Worm (Caenorhabditis elegans) whole organism, L2 larva: ENCODE results near the gene daf-10.
A peak's percentile ranks its signal among the peaks of the same experiment; 100 is the strongest.
"Not testable (repeated sequence)": the region's sequence is repeated elsewhere in the genome, so short reads cannot be mapped to it uniquely, and the experiment has no call there.

Experiments used
- C34F6.9 ChIP-seq: fragments of 150-350 bp; optimal IDR thresholded peaks from 2 replicates; lab custom pipeline; 2014; ENCODE audit warnings: missing biosample characterization, missing genetic modification characterization
- F13H6.1 ChIP-seq: sonication (generic microtip); optimal IDR thresholded peaks from 2 replicates; lab custom pipeline; 2016; ENCODE audit warnings: missing genetic modification characterization, missing compliant biosample characterization
- R02D3.7 ChIP-seq: fragments of 150-350 bp; optimal IDR thresholded peaks from 2 replicates; lab custom pipeline; 2014; ENCODE audit warnings: missing biosample characterization, missing genetic modification characterization
- Y55F3AM.14 ChIP-seq: fragments of 200-800 bp; sonication (Bioruptor generic); optimal IDR thresholded peaks from 2 replicates; lab custom pipeline; 2018; ENCODE audit warnings: mild to moderate bottlenecking, missing genetic modification characterization, missing compliant biosample characterization
- ZK546.5 ChIP-seq: sonication (generic microtip); optimal IDR thresholded peaks from 2 replicates; lab custom pipeline; 2017; ENCODE audit warnings: missing biosample characterization, missing genetic modification characterization
- alr-1 ChIP-seq: fragments of 150-350 bp; optimal IDR thresholded peaks from 2 replicates; lab custom pipeline; 2014; ENCODE audit warnings: missing biosample characterization, missing genetic modification characterization
- aly-2 ChIP-seq: fragments of 150-350 bp; optimal IDR thresholded peaks from 2 replicates; lab custom pipeline; 2014; ENCODE audit warnings: missing biosample characterization, missing genetic modification characterization
- ama-1 ChIP-seq: fragments of 150-350 bp; optimal IDR thresholded peaks from 2 replicates; lab custom pipeline; 2018; ENCODE audit warnings: inconsistent platforms
- blmp-1 ChIP-seq: sonication (generic microtip); optimal IDR thresholded peaks from 2 replicates; lab custom pipeline; 2017; ENCODE audit warnings: missing genetic modification characterization, mild to moderate bottlenecking, missing compliant biosample characterization, antibody characterized with exemption, moderate library complexity; ENCODE audit not compliant: insufficient read depth
- ceh-16 ChIP-seq: fragments of 150-350 bp; optimal IDR thresholded peaks from 2 replicates; lab custom pipeline; 2014; ENCODE audit warnings: missing biosample characterization, missing genetic modification characterization
- ceh-82 ChIP-seq: fragments of 150-350 bp; optimal IDR thresholded peaks from 2 replicates; lab custom pipeline; 2014; ENCODE audit warnings: missing biosample characterization, missing genetic modification characterization
- dmd-4 ChIP-seq: sonication (generic microtip); optimal IDR thresholded peaks from 2 replicates; lab custom pipeline; 2017; ENCODE audit warnings: missing biosample characterization, missing genetic modification characterization
- egl-27 ChIP-seq: sonication (generic microtip); optimal IDR thresholded peaks from 3 replicates; lab custom pipeline; 2017; ENCODE audit warnings: missing biosample characterization, missing genetic modification reagents, missing genetic modification characterization
- elt-1 ChIP-seq: fragments of 150-350 bp; optimal IDR thresholded peaks from 2 replicates; lab custom pipeline; 2014; ENCODE audit warnings: missing biosample characterization, missing genetic modification characterization
- elt-3 ChIP-seq: sonication (generic microtip); optimal IDR thresholded peaks from 2 replicates; lab custom pipeline; 2017; ENCODE audit warnings: missing biosample characterization, missing genetic modification characterization
- fos-1 ChIP-seq: fragments of 150-350 bp; optimal IDR thresholded peaks from 2 replicates; lab custom pipeline; 2014; ENCODE audit warnings: missing biosample characterization, missing genetic modification characterization
- lin-11 ChIP-seq: fragments of 150-350 bp; sonication (generic microtip); optimal IDR thresholded peaks from 2 replicates; lab custom pipeline; 2014; ENCODE audit warnings: missing biosample characterization, missing genetic modification characterization, inconsistent platforms, mixed read lengths
- lin-39 ChIP-seq: fragments of 150-350 bp; optimal IDR thresholded peaks from 2 replicates; lab custom pipeline; 2014; ENCODE audit warnings: missing biosample characterization, missing genetic modification reagents, missing genetic modification characterization
- lsy-2 ChIP-seq, 2 experiments: fragments of 150-350 bp in 1 of 2; sonication (generic microtip) in 1 of 2; optimal IDR thresholded peaks; 2 replicates each; lab custom pipeline; 2014 to 2017; ENCODE audit warnings: missing biosample characterization in 2 of 2, missing genetic modification characterization in 2 of 2
- mab-5 ChIP-seq: fragments of 150-350 bp; optimal IDR thresholded peaks from 2 replicates; lab custom pipeline; 2014; ENCODE audit warnings: missing biosample characterization, missing genetic modification characterization
- mbf-1 ChIP-seq: sonication (generic microtip); optimal IDR thresholded peaks from 2 replicates; lab custom pipeline; 2017; ENCODE audit warnings: missing biosample characterization, missing genetic modification characterization
- mdl-1 ChIP-seq, 2 experiments: fragments of 150-350 bp in 1 of 2; sonication (generic microtip) in 1 of 2; optimal IDR thresholded peaks; 2 replicates each; lab custom pipeline; 2017; ENCODE audit warnings: missing biosample characterization in 2 of 2, missing genetic modification characterization in 2 of 2
- nhr-10 ChIP-seq: sonication (generic microtip); optimal IDR thresholded peaks from 2 replicates; lab custom pipeline; 2017; ENCODE audit warnings: missing biosample characterization, missing genetic modification characterization
- nhr-11 ChIP-seq: fragments of 150-350 bp; optimal IDR thresholded peaks from 2 replicates; lab custom pipeline; 2014; ENCODE audit warnings: missing biosample characterization, missing genetic modification characterization
- nhr-12 ChIP-seq: fragments of 150-350 bp; optimal IDR thresholded peaks from 2 replicates; lab custom pipeline; 2014; ENCODE audit warnings: missing biosample characterization, missing genetic modification characterization
- nhr-129 ChIP-seq: fragments of 150-350 bp; optimal IDR thresholded peaks from 2 replicates; lab custom pipeline; 2014; ENCODE audit warnings: missing biosample characterization, missing genetic modification characterization
- nhr-21 ChIP-seq: fragments of 150-350 bp; optimal IDR thresholded peaks from 2 replicates; lab custom pipeline; 2014; ENCODE audit warnings: missing biosample characterization, missing genetic modification characterization
- nhr-23 ChIP-seq: fragments of 150-350 bp; optimal IDR thresholded peaks from 2 replicates; lab custom pipeline; 2014; ENCODE audit warnings: missing biosample characterization, missing genetic modification reagents, missing genetic modification characterization
- nhr-237 ChIP-seq: fragments of 150-350 bp; optimal IDR thresholded peaks from 2 replicates; lab custom pipeline; 2014; ENCODE audit warnings: missing biosample characterization, missing genetic modification characterization
- nhr-25 ChIP-seq: fragments of 150-350 bp; sonication (generic microtip); optimal IDR thresholded peaks from 3 replicates; lab custom pipeline; 2014; ENCODE audit warnings: missing biosample characterization, missing genetic modification characterization
- nhr-6 ChIP-seq: fragments of 150-350 bp; optimal IDR thresholded peaks from 2 replicates; lab custom pipeline; 2014; ENCODE audit warnings: missing biosample characterization, missing genetic modification characterization
- nhr-77 ChIP-seq: fragments of 150-350 bp; optimal IDR thresholded peaks from 2 replicates; lab custom pipeline; 2014; ENCODE audit warnings: missing biosample characterization, missing genetic modification characterization
- peb-1 ChIP-seq: fragments of 150-350 bp; optimal IDR thresholded peaks from 2 replicates; lab custom pipeline; 2014; ENCODE audit warnings: missing biosample characterization, missing genetic modification characterization
- sem-4 ChIP-seq: fragments of 150-350 bp; optimal IDR thresholded peaks from 2 replicates; lab custom pipeline; 2014; ENCODE audit warnings: missing biosample characterization, missing genetic modification reagents, missing genetic modification characterization
- skn-1 ChIP-seq: sonication (generic microtip); optimal IDR thresholded peaks from 2 replicates; lab custom pipeline; 2017; ENCODE audit warnings: missing biosample characterization, missing genetic modification characterization
- sma-3 ChIP-seq: sonication (generic microtip); optimal IDR thresholded peaks from 2 replicates; lab custom pipeline; 2016; ENCODE audit warnings: missing genetic modification reagents, missing genetic modification characterization, missing compliant biosample characterization
- sma-9 ChIP-seq, 2 experiments: fragments of 150-350 bp in 1 of 2; sonication (generic microtip) in 1 of 2; optimal IDR thresholded peaks; 2 replicates each; lab custom pipeline; 2014 to 2016; ENCODE audit warnings: missing genetic modification characterization in 2 of 2, mild to moderate bottlenecking in 1 of 2, missing biosample characterization in 1 of 2, missing compliant biosample characterization in 1 of 2, missing genetic modification reagents in 1 of 2, moderate library complexity in 1 of 2
- snpc-4 ChIP-seq: fragments of 150-350 bp; optimal IDR thresholded peaks from 2 replicates; lab custom pipeline; 2014; ENCODE audit warnings: missing biosample characterization, missing genetic modification characterization
- unc-39 ChIP-seq: fragments of 150-350 bp; optimal IDR thresholded peaks from 2 replicates; lab custom pipeline; 2014; ENCODE audit warnings: missing biosample characterization, missing genetic modification characterization
- unc-55 ChIP-seq: fragments of 150-350 bp; sonication (generic microtip); optimal IDR thresholded peaks from 3 replicates; lab custom pipeline; 2014; ENCODE audit warnings: missing biosample characterization, missing genetic modification reagents, missing genetic modification characterization
- unc-62 ChIP-seq: fragments of 150-350 bp; optimal IDR thresholded peaks from 2 replicates; lab custom pipeline; 2014; ENCODE audit warnings: missing biosample characterization, missing genetic modification reagents, missing genetic modification characterization
- zag-1 ChIP-seq: fragments of 150-350 bp; optimal IDR thresholded peaks from 2 replicates; lab custom pipeline; 2014; ENCODE audit warnings: missing biosample characterization, missing genetic modification characterization
- ztf-1 ChIP-seq: fragments of 200-800 bp; sonication (Bioruptor generic); conservative IDR thresholded peaks from 2 replicates; pipeline ENCODE4 v1.3.6; 2022; ENCODE audit warnings: missing genetic modification characterization, missing compliant biosample characterization
- ztf-11 ChIP-seq: sonication (generic microtip); optimal IDR thresholded peaks from 2 replicates; lab custom pipeline; 2017; ENCODE audit warnings: missing biosample characterization, missing genetic modification characterization
- ztf-4 ChIP-seq: fragments of 150-350 bp; optimal IDR thresholded peaks from 2 replicates; lab custom pipeline; 2014; ENCODE audit warnings: missing biosample characterization, missing genetic modification characterization

daf-10 gene

ce11 chrIV:9146111-9146510, at the start of gene daf-10:
TSS of gene daf-10 (minus strand) at chrIV:9146211.
- no peak for TF ChIP-seq nhr-23 (tag; lab: Kevin White, UChicago)

DNA sequence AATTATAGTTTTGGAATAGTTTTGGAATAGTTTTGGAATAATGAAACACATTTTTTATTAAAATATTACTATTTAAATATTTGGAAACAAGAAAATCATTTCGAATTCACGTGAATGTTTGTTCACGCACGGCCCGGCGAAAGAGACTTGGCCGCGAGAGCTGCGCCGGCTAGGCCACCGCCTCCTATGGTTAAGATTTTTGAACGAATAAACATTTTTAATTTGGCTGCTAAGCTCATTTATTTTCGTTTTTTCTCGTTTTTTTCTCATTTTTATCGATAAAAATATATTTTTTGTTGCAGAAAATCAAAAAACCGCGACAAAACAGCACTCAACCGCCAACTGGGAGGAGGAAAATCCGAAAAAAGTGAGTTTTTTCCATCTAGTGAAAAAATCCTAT, 48.5 kb upstream of the daf-10 start, which contains the start of gene C46C2.7:
C46C2.7 (plus strand) TSS at position 301 of the 400 bp plus-strand sequence.
- not testable (repeated sequence) for TF ChIP-seq peb-1, blmp-1, unc-55

DNA sequence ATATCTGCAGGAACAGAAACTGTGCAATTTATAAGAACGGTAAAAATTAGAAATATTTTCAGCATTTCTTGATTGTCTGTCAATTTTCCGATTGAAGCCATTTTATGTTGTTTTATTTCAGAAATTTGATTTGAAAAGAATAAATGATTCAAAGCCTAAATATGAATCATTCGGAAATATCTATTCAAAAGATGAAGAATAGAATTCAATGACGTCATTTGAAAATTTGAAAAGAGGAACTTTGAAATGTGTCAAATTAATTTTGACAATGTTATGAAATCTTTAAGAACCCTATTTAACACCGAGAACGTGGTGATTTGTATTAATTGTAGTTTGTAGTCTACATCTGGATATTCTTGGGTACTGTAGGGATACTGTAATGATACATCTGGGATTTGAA, 46.5 kb upstream of the daf-10 start, which contains the start of gene C46C2.5:
C46C2.5 (minus strand) TSS at position 101 of the 400 bp plus-strand sequence.
- no peak for TF ChIP-seq ztf-1 (GFP tag; lab: Robert Waterston, UW)
- TF ChIP-seq nhr-10: no peak
- TF ChIP-seq ztf-11 (tag; lab: Kevin White, UChicago): no peak
- TF ChIP-seq lin-39 (tag; lab: Kevin White, UChicago): no peak
- TF ChIP-seq ama-1 (lab: Kevin White, UChicago): no peak
- TF ChIP-seq nhr-11 (tag; lab: Kevin White, UChicago): no peak
- no peak for TF ChIP-seq fos-1 (tag; lab: Kevin White, UChicago)
- TF ChIP-seq nhr-77: no peak
- TF ChIP-seq lin-11 (tag; lab: Kevin White, UChicago): no peak
- TF ChIP-seq nhr-12 (tag; lab: Kevin White, UChicago): no peak
- TF ChIP-seq Y55F3AM.14: no peak
- no peak for TF ChIP-seq sem-4 (tag; lab: Kevin White, UChicago)
- TF ChIP-seq alr-1: no peak
- no peak for TF ChIP-seq lsy-2 (tag; optimal IDR thresholded peaks at IDR 0.05; lab: Kevin White, UChicago)
- TF ChIP-seq ztf-4 (tag; lab: Kevin White, UChicago): no peak

DNA sequence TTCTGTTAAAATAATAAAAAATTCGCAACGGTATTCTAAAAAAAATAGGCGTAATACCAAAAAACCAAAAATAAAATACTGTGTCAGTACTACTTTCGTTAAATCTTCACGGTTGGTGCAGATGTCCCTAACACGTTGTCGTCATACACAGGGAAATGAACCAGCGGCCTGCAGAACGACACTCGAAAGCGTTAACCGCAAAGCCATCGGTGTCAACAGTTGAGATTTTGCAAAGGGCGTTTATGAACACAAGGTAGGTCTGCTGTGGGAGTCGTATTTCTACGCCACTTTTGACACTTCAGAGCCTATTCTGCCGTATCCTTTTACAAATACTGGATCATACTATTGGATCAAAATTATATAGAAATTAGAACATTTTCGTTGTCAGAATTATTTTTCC, 45.2 kb upstream of the daf-10 start:
- no peak for TF ChIP-seq ceh-16 (tag; lab: Kevin White, UChicago)
- no peak for TF ChIP-seq nhr-25 (tag; lab: Kevin White, UChicago)
- peak; percentile 77 for TF ChIP-seq sma-9 (GFP tag; optimal IDR thresholded peaks at IDR 0.05; lab: Kevin White, UChicago)
- TF ChIP-seq sma-9 (tag; optimal IDR thresholded peaks at IDR 0.05; lab: Kevin White, UChicago): no peak
- TF ChIP-seq mab-5 (tag; lab: Kevin White, UChicago): no peak
- TF ChIP-seq nhr-11 (tag; lab: Kevin White, UChicago): no peak
- TF ChIP-seq zag-1 (tag; lab: Kevin White, UChicago): peak; percentile 48
- no peak for TF ChIP-seq elt-3
- no peak for TF ChIP-seq unc-39 (tag; lab: Kevin White, UChicago)
- TF ChIP-seq mdl-1 (tag; optimal IDR thresholded peaks at IDR 0.05; lab: Kevin White, UChicago): no peak
- TF ChIP-seq peb-1: no peak
- TF ChIP-seq nhr-21 (tag; lab: Kevin White, UChicago): peak; percentile 53
- TF ChIP-seq snpc-4 (tag; lab: Kevin White, UChicago): no peak
- peak; percentile 53 for TF ChIP-seq lin-11 (tag; lab: Kevin White, UChicago)
- TF ChIP-seq egl-27: peak; percentile 46
- no peak for TF ChIP-seq unc-62 (GFP tag; lab: Kevin White, UChicago)
- no peak for TF ChIP-seq skn-1
- TF ChIP-seq alr-1: no peak
- TF ChIP-seq ZK546.5 (tag; lab: Kevin White, UChicago): no peak
- no peak for TF ChIP-seq nhr-12 (tag; lab: Kevin White, UChicago)
- no peak for TF ChIP-seq dmd-4
- no peak for TF ChIP-seq ztf-4 (tag; lab: Kevin White, UChicago)
- TF ChIP-seq nhr-129 (tag; lab: Kevin White, UChicago): peak; percentile 92
- no peak for TF ChIP-seq ama-1 (lab: Kevin White, UChicago)
- TF ChIP-seq F13H6.1 (tag; lab: Kevin White, UChicago): peak; percentile 60
- no peak for TF ChIP-seq ceh-82 (tag; lab: Kevin White, UChicago)
- no peak for TF ChIP-seq aly-2 (tag; lab: Kevin White, UChicago)
- TF ChIP-seq R02D3.7: no peak
- no peak for TF ChIP-seq ztf-11 (tag; lab: Kevin White, UChicago)
- TF ChIP-seq Y55F3AM.14: peak; percentile 42
- TF ChIP-seq C34F6.9 (tag; lab: Kevin White, UChicago): peak; percentile 57
- no peak for TF ChIP-seq nhr-10
- TF ChIP-seq lin-39 (tag; lab: Kevin White, UChicago): no peak
- no peak for TF ChIP-seq nhr-237 (tag; lab: Kevin White, UChicago)
- TF ChIP-seq sma-3 (GFP tag; lab: Kevin White, UChicago): peak; percentile 48
- no peak for TF ChIP-seq mbf-1
- peak in 1 of 2 experiments; percentile 17 for TF ChIP-seq lsy-2 (tag; optimal IDR thresholded peaks at IDR 0.05; lab: Kevin White, UChicago)
- no peak for TF ChIP-seq ztf-1 (GFP tag; lab: Robert Waterston, UW)
- TF ChIP-seq fos-1 (tag; lab: Kevin White, UChicago): peak; percentile 70
- TF ChIP-seq nhr-77: peak; percentile 15
- no peak for TF ChIP-seq nhr-6
- no peak for TF ChIP-seq sem-4 (tag; lab: Kevin White, UChicago)
- TF ChIP-seq blmp-1: no peak
- TF ChIP-seq elt-1 (tag; lab: Kevin White, UChicago): no peak
- peak; percentile 17 for TF ChIP-seq unc-55
- no peak for TF ChIP-seq nhr-23 (tag; lab: Kevin White, UChicago)
